Fruit fly (Drosophila melanogaster) whole organism, embryonic: ENCODE data around the gene CG43295.

Experiments
- Abd-B ChIP-seq: fragments of 200-800 bp; sonication (Bioruptor generic); optimal IDR thresholded peaks from 2 replicates; lab custom pipeline; 2018; ENCODE audit warnings: missing biosample characterization, mild to moderate bottlenecking, missing genetic modification characterization, moderate library complexity
- Ada2b ChIP-seq: fragments of 200-800 bp; sonication (Bioruptor generic); IDR thresholded peaks from 2 replicates; pipeline ENCODE4 v1.3.6; 2022; ENCODE audit warnings: missing biosample characterization, missing genetic modification characterization
- Atf-2 ChIP-seq: fragments of 200-800 bp; sonication (Bioruptor generic); optimal IDR thresholded peaks from 2 replicates; lab custom pipeline; 2016; ENCODE audit warnings: missing biosample characterization, missing genetic modification characterization
- Atf3 ChIP-seq: fragments of 200-800 bp; sonication (Bioruptor generic); optimal IDR thresholded peaks from 3 replicates; lab custom pipeline; 2016; ENCODE audit warnings: missing biosample characterization, missing genetic modification characterization
- C15 ChIP-seq: fragments of 200-800 bp; sonication (Bioruptor generic); IDR thresholded peaks from 3 replicates; pipeline ENCODE4 v1.3.6; 2022; ENCODE audit warnings: missing biosample characterization, missing genetic modification characterization
- CG1024 ChIP-seq: fragments of 200-800 bp; sonication (Bioruptor generic); IDR thresholded peaks from 2 replicates; pipeline ENCODE4 v1.3.6; 2022; ENCODE audit warnings: missing biosample characterization, missing genetic modification characterization
- CG10267 ChIP-seq: fragments of 200-800 bp; sonication (Bioruptor generic); optimal IDR thresholded peaks from 2 replicates; lab custom pipeline; 2018; ENCODE audit warnings: missing biosample characterization, mild to moderate bottlenecking, missing genetic modification characterization, moderate library complexity
- CG10979 ChIP-seq: fragments of 200-800 bp; sonication (Bioruptor generic); optimal IDR thresholded peaks from 2 replicates; lab custom pipeline; 2018; ENCODE audit warnings: missing biosample characterization, mild to moderate bottlenecking, missing genetic modification characterization, moderate library complexity
- CG12236 ChIP-seq: fragments of 200-800 bp; sonication (Bioruptor generic); optimal IDR thresholded peaks from 2 replicates; lab custom pipeline; 2016; ENCODE audit warnings: missing biosample characterization, missing genetic modification characterization
- CG13123 ChIP-seq: fragments of 200-800 bp; sonication (Bioruptor generic); optimal IDR thresholded peaks from 2 replicates; lab custom pipeline; 2016; ENCODE audit warnings: missing biosample characterization, missing genetic modification characterization
- CG15269 ChIP-seq: fragments of 200-800 bp; sonication (Bioruptor generic); optimal IDR thresholded peaks from 2 replicates; lab custom pipeline; 2018; ENCODE audit warnings: missing biosample characterization, mild to moderate bottlenecking, missing genetic modification characterization, moderate library complexity
- CG18476 ChIP-seq: fragments of 200-800 bp; sonication (Bioruptor generic); optimal IDR thresholded peaks from 2 replicates; lab custom pipeline; 2016; ENCODE audit warnings: missing biosample characterization, mild to moderate bottlenecking, missing genetic modification characterization
- CG2129 ChIP-seq: fragments of 200-800 bp; sonication (Bioruptor generic); IDR thresholded peaks from 2 replicates; pipeline ENCODE4 v1.3.6; 2022; ENCODE audit warnings: missing biosample characterization, missing genetic modification characterization; ENCODE audit not compliant: partially characterized antibody
- CG31224 ChIP-seq: fragments of 200-800 bp; sonication (Bioruptor generic); IDR thresholded peaks from 2 replicates; pipeline ENCODE4 v1.3.6; 2022; ENCODE audit warnings: missing biosample characterization, missing genetic modification characterization
- CG34422 ChIP-seq: fragments of 200-800 bp; sonication (Bioruptor generic); IDR thresholded peaks from 3 replicates; pipeline ENCODE4 v1.3.6; 2022; ENCODE audit warnings: missing biosample characterization, missing genetic modification characterization
- CG43689 ChIP-seq: fragments of 200-800 bp; sonication (Bioruptor generic); IDR thresholded peaks from 2 replicates; pipeline ENCODE4 v1.3.6; 2022; ENCODE audit warnings: missing biosample characterization, missing genetic modification characterization
- CG5245 ChIP-seq: fragments of 200-800 bp; sonication (Bioruptor generic); optimal IDR thresholded peaks from 3 replicates; lab custom pipeline; 2016; ENCODE audit warnings: missing biosample characterization, missing genetic modification characterization
- CG5953 ChIP-seq: fragments of 200-800 bp; sonication (Bioruptor generic); IDR thresholded peaks from 2 replicates; pipeline ENCODE4 v1.3.6; 2022; ENCODE audit warnings: missing biosample characterization, missing genetic modification characterization
- CG7372 ChIP-seq: fragments of 200-800 bp; sonication (Bioruptor generic); IDR thresholded peaks from 2 replicates; pipeline ENCODE4 v1.3.6; 2022; ENCODE audit warnings: missing biosample characterization, missing genetic modification characterization
- CG7839 ChIP-seq: fragments of 200-800 bp; sonication (Bioruptor generic); optimal IDR thresholded peaks from 3 replicates; lab custom pipeline; 2018; ENCODE audit warnings: missing biosample characterization, mild to moderate bottlenecking, missing genetic modification characterization, moderate library complexity
- CG9876 ChIP-seq: fragments of 200-800 bp; sonication (Bioruptor generic); optimal IDR thresholded peaks from 2 replicates; lab custom pipeline; 2016; ENCODE audit warnings: missing biosample characterization, missing genetic modification characterization
- Dfd ChIP-seq, 2 experiments: fragments of >200 bp; optimal IDR thresholded peaks; 2 replicates each; lab custom pipeline; 2017; ENCODE audit warnings: missing biosample characterization in 2 of 2, missing genetic modification characterization in 2 of 2
- Doc3 ChIP-seq: fragments of 200-800 bp; sonication (Bioruptor generic); IDR thresholded peaks from 3 replicates; pipeline ENCODE4 v1.3.6; 2022; ENCODE audit warnings: missing biosample characterization, missing genetic modification characterization; ENCODE audit not compliant: partially characterized antibody
- Elba2 ChIP-seq: fragments of 200-800 bp; sonication (Bioruptor generic); optimal IDR thresholded peaks from 3 replicates; lab custom pipeline; 2016; ENCODE audit warnings: missing biosample characterization, missing genetic modification characterization
- NFAT ChIP-seq: fragments of 200-800 bp; sonication (Bioruptor generic); IDR thresholded peaks from 2 replicates; pipeline ENCODE4 v1.3.6; 2022; ENCODE audit warnings: missing biosample characterization, missing genetic modification characterization
- Optix ChIP-seq: fragments of 200-800 bp; sonication (Bioruptor generic); IDR thresholded peaks from 3 replicates; pipeline ENCODE4 v1.3.6; 2022; ENCODE audit warnings: missing biosample characterization, missing genetic modification characterization
- PHDP ChIP-seq: fragments of 200-800 bp; sonication (Bioruptor generic); optimal IDR thresholded peaks from 3 replicates; lab custom pipeline; 2018; ENCODE audit warnings: missing biosample characterization, mild to moderate bottlenecking, missing genetic modification characterization, moderate library complexity
- Poxn ChIP-seq: fragments of 200-800 bp; sonication (Bioruptor generic); IDR thresholded peaks from 2 replicates; pipeline ENCODE4 v1.3.6; 2022; ENCODE audit warnings: missing biosample characterization, missing genetic modification characterization
- Ravus ChIP-seq: fragments of 200-800 bp; sonication (Bioruptor generic); IDR thresholded peaks from 2 replicates; pipeline ENCODE4 v1.3.6; 2022; ENCODE audit warnings: missing biosample characterization, missing genetic modification characterization
- btn ChIP-seq: fragments of 200-800 bp; sonication (Bioruptor generic); optimal IDR thresholded peaks from 2 replicates; lab custom pipeline; 2016; ENCODE audit warnings: missing biosample characterization, missing genetic modification characterization
- crc ChIP-seq: fragments of 200-800 bp; sonication (Bioruptor generic); optimal IDR thresholded peaks from 2 replicates; lab custom pipeline; 2016; ENCODE audit warnings: missing biosample characterization, missing genetic modification characterization
- danr ChIP-seq: fragments of 200-800 bp; sonication (Bioruptor generic); IDR thresholded peaks from 2 replicates; pipeline ENCODE4 v1.3.6; 2022; ENCODE audit warnings: missing biosample characterization, missing genetic modification characterization
- en ChIP-seq: fragments of 200-800 bp; sonication (Bioruptor generic); optimal IDR thresholded peaks from 2 replicates; lab custom pipeline; 2016; ENCODE audit warnings: missing biosample characterization, missing genetic modification characterization
- eve ChIP-seq, 2 experiments: fragments of >200 bp; optimal IDR thresholded peaks; 2 replicates each; lab custom pipeline; 2017; ENCODE audit warnings: missing biosample characterization in 2 of 2, missing genetic modification characterization in 2 of 2
- fd96Cb ChIP-seq: fragments of 200-800 bp; sonication (Bioruptor generic); optimal IDR thresholded peaks from 2 replicates; lab custom pipeline; 2018; ENCODE audit warnings: missing biosample characterization, mild to moderate bottlenecking, missing genetic modification characterization, moderate library complexity
- gsb-n ChIP-seq: fragments of 200-800 bp; sonication (Bioruptor generic); optimal IDR thresholded peaks from 3 replicates; lab custom pipeline; 2018; ENCODE audit warnings: missing biosample characterization, mild to moderate bottlenecking, missing genetic modification characterization
- knrl ChIP-seq: fragments of 200-800 bp; sonication (Bioruptor generic); IDR thresholded peaks from 3 replicates; pipeline ENCODE4 v1.3.6; 2022; ENCODE audit warnings: missing biosample characterization, missing genetic modification characterization; ENCODE audit not compliant: partially characterized antibody
- lola ChIP-seq, 3 experiments: fragments of >200 bp in 2 of 3; fragments of 200-800 bp in 1 of 3; sonication (Bioruptor generic) in 1 of 3; optimal IDR thresholded peaks; 2 replicates each; lab custom pipeline; 2017 to 2019; ENCODE audit warnings: missing biosample characterization in 3 of 3, missing genetic modification characterization in 3 of 3, mild to moderate bottlenecking in 1 of 3, moderate library complexity in 1 of 3
- mirr ChIP-seq: fragments of 200-800 bp; sonication (Bioruptor generic); optimal IDR thresholded peaks from 3 replicates; lab custom pipeline; 2018; ENCODE audit warnings: missing biosample characterization, mild to moderate bottlenecking, missing genetic modification characterization
- pzg ChIP-seq: fragments of 200-800 bp; sonication (Bioruptor generic); optimal IDR thresholded peaks from 3 replicates; lab custom pipeline; 2018; ENCODE audit warnings: missing biosample characterization, mild to moderate bottlenecking, missing genetic modification characterization, moderate library complexity
- sc ChIP-seq, 3 experiments: fragments of >200 bp in 2 of 3; fragments of 200-800 bp in 1 of 3; sonication (Bioruptor generic) in 1 of 3; optimal IDR thresholded peaks; 2 replicates in 2 of 3; 3 replicates in 1 of 3; lab custom pipeline; 2017; ENCODE audit warnings: mild to moderate bottlenecking in 1 of 3, missing biosample characterization in 1 of 3, missing genetic modification characterization in 1 of 3, missing genetic modification reagents in 1 of 3
- scrt ChIP-seq: fragments of 200-800 bp; sonication (Bioruptor generic); optimal IDR thresholded peaks from 2 replicates; lab custom pipeline; 2018; ENCODE audit warnings: missing biosample characterization, mild to moderate bottlenecking, missing genetic modification characterization, moderate library complexity
- sima ChIP-seq: fragments of 200-800 bp; sonication (Bioruptor generic); optimal IDR thresholded peaks from 2 replicates; lab custom pipeline; 2016; ENCODE audit warnings: missing biosample characterization, missing genetic modification characterization
- tap ChIP-seq: fragments of 200-800 bp; optimal IDR thresholded peaks from 3 replicates; lab custom pipeline; 2019; ENCODE audit warnings: missing biosample characterization, mild to moderate bottlenecking, missing genetic modification characterization, moderate library complexity
- tll ChIP-seq, 2 experiments: fragments of 200-800 bp in 1 of 2; fragments of >200 bp in 1 of 2; sonication (Bioruptor generic) in 1 of 2; optimal IDR thresholded peaks; 2 replicates each; lab custom pipeline; 2017 to 2019; ENCODE audit warnings: missing biosample characterization in 2 of 2, missing genetic modification characterization in 2 of 2, mild to moderate bottlenecking in 1 of 2, moderate library complexity in 1 of 2
- trh ChIP-seq: fragments of 200-800 bp; sonication (Bioruptor generic); optimal IDR thresholded peaks from 2 replicates; lab custom pipeline; 2016; ENCODE audit warnings: missing biosample characterization, missing genetic modification characterization
- wdn ChIP-seq: fragments of 200-800 bp; sonication (Bioruptor generic); IDR thresholded peaks from 2 replicates; pipeline ENCODE4 v1.3.6; 2022; ENCODE audit warnings: missing biosample characterization, missing genetic modification characterization
- zfh2 ChIP-seq: fragments of 200-800 bp; sonication (Bioruptor generic); optimal IDR thresholded peaks from 2 replicates; lab custom pipeline; 2016; ENCODE audit warnings: missing biosample characterization, missing genetic modification characterization

The CG43295 gene

dm6 chr3L:16113607-16114337 is 8.1 kb downstream of the CG43295 start (continued):
- TF ChIP-seq danr (GFP tag; lab: Robert Waterston, UW) (peak; percentile 49; the same call in 1 of the 2 replicates), Dfd (GFP tag; optimal IDR thresholded peaks at IDR 0.05; lab: Kevin White, UChicago) (no peak), tll (GFP tag; optimal IDR thresholded peaks at IDR 0.05; lab: Kevin White, UChicago) (peak in 1 of 2 experiments; percentile 59), CG15269 (tag; lab: Kevin White, UChicago) (no peak), Atf-2 (peak; percentile 73), CG13123 (GFP tag; lab: Kevin White, UChicago) (peak; percentile 61), fd96Cb (tag; lab: Kevin White, UChicago) (peak; percentile 69), pzg (GFP tag; lab: Kevin White, UChicago) (peak; percentile 86), Atf3 (GFP tag; lab: Kevin White, UChicago) (peak; percentile 48), CG31224 (GFP tag; lab: Robert Waterston, UW) (peak; percentile 48; the same call in 1 of the 2 replicates), CG12236 (GFP tag; lab: Kevin White, UChicago) (peak; percentile 64), CG18476 (peak; percentile 72), CG5245 (GFP tag; lab: Kevin White, UChicago) (peak; percentile 59), knrl (GFP tag; lab: Robert Waterston, UW) (peak; percentile 73), CG7839 (tag; lab: Kevin White, UChicago) (no peak), CG10267 (tag; lab: Kevin White, UChicago) (peak; percentile 82), scrt (GFP tag; lab: Kevin White, UChicago) (peak; percentile 78), CG34422 (peak; percentile 76), tap (tag; lab: Kevin White, UChicago) (no peak), CG1024 (GFP tag; lab: Robert Waterston, UW) (0 out of 2 replicates have a peak, but pooled peaks have one; percentile 21), sima (GFP tag; lab: Kevin White, UChicago) (peak; percentile 5), Doc3 (peak; percentile 48; the same call in 1 of the 3 replicates), CG9876 (peak; percentile 50), Optix (GFP tag; lab: Robert Waterston, UW) (peak; percentile 71), C15 (GFP tag; lab: Robert Waterston, UW) (peak; percentile 68; the same call in 1 of the 3 replicates), NFAT (peak; percentile 69), Ada2b (GFP tag; lab: Robert Waterston, UW) (peak; percentile 71), Elba2 (GFP tag; lab: Kevin White, UChicago) (no peak), CG2129 (peak; percentile 38; the same call in 1 of the 2 replicates), Ravus (no peak; the same call in 1 of the 2 replicates), eve (GFP tag; optimal IDR thresholded peaks at IDR 0.05; lab: Kevin White, UChicago) (no peak), CG7372 (GFP tag; lab: Robert Waterston, UW) (0 out of 2 replicates have a peak, but pooled peaks have one; percentile 52), crc (peak; percentile 77), zfh2 (GFP tag; lab: Kevin White, UChicago) (peak; percentile 92), btn (GFP tag; lab: Kevin White, UChicago) (no peak), PHDP (peak; percentile 86), en (GFP tag; lab: Kevin White, UChicago) (peak; percentile 27), sc (optimal IDR thresholded peaks at IDR 0.05; lab: Kevin White, UChicago) (no peak), sc (GFP tag; optimal IDR thresholded peaks at IDR 0.05; lab: Kevin White, UChicago) (peak; percentile 0), lola (GFP tag; optimal IDR thresholded peaks at IDR 0.05; lab: Kevin White, UChicago) (peak in 1 of 3 experiments; percentile 66), Abd-B (GFP tag; lab: Kevin White, UChicago) (no peak), wdn (no peak), CG5953 (peak; percentile 71), gsb-n (no peak), trh (GFP tag; lab: Kevin White, UChicago) (peak; percentile 70), CG10979 (tag; lab: Kevin White, UChicago) (peak; percentile 77), Poxn (GFP tag; lab: Robert Waterston, UW) (0 out of 2 replicates have a peak, but pooled peaks have one; percentile 34), CG43689 (GFP tag; lab: Robert Waterston, UW) (no peak), mirr (GFP tag; lab: Kevin White, UChicago) (no peak)
